Worm (Caenorhabditis elegans) whole organism, L3 larva: Measurements from ENCODE around the gene grd-7.

Experiments
- ceh-9 ChIP-seq: sonication (generic microtip); optimal IDR thresholded peaks from 2 replicates; lab custom pipeline; 2018; ENCODE audit warnings: missing biosample characterization, missing genetic modification characterization
- jun-1 ChIP-seq: fragments of 150-350 bp; optimal IDR thresholded peaks from 2 replicates; lab custom pipeline; 2014; ENCODE audit warnings: missing biosample characterization, missing genetic modification reagents, missing genetic modification characterization
- nhr-12 ChIP-seq: fragments of 150-350 bp; optimal IDR thresholded peaks from 2 replicates; lab custom pipeline; 2014; ENCODE audit warnings: missing biosample characterization, missing genetic modification characterization
- pha-4 ChIP-seq: fragments of 150-350 bp; optimal IDR thresholded peaks from 2 replicates; lab custom pipeline; 2014; ENCODE audit warnings: missing biosample characterization, missing genetic modification reagents, missing genetic modification characterization
- tbx-2 ChIP-seq: sonication (generic microtip); optimal IDR thresholded peaks from 2 replicates; lab custom pipeline; 2016; ENCODE audit warnings: mild to moderate bottlenecking, missing genetic modification characterization, missing compliant biosample characterization
- zag-1 ChIP-seq: fragments of 150-350 bp; optimal IDR thresholded peaks from 2 replicates; lab custom pipeline; 2014; ENCODE audit warnings: missing biosample characterization, missing genetic modification characterization

ce11 chrX:7229357-7229756 is 39.9 kb downstream of the grd-7 start:
- no peak for TF ChIP-seq ceh-9 (tag; lab: Kevin White, UChicago)
- TF ChIP-seq jun-1 (tag; lab: Kevin White, UChicago), result no peak
- no peak for TF ChIP-seq nhr-12 (tag; lab: Kevin White, UChicago)
- TF ChIP-seq pha-4 (tag; lab: Kevin White, UChicago), result no peak
- no peak for TF ChIP-seq zag-1 (tag; lab: Kevin White, UChicago)
- no peak for TF ChIP-seq tbx-2
